Worm (Caenorhabditis elegans) whole organism, L3 larva: ENCODE data around the gene attf-5.

ENCODE experiments used
- ceh-9 ChIP-seq: sonication (generic microtip); optimal IDR thresholded peaks from 2 replicates; lab custom pipeline; 2018; ENCODE audit warnings: missing biosample characterization, missing genetic modification characterization
- elt-1 ChIP-seq: fragments of 150-350 bp; optimal IDR thresholded peaks from 2 replicates; lab custom pipeline; 2014; ENCODE audit warnings: missing biosample characterization, missing genetic modification characterization
- mdl-1 ChIP-seq: fragments of 150-350 bp; optimal IDR thresholded peaks from 2 replicates; lab custom pipeline; 2014; ENCODE audit warnings: missing biosample characterization, missing genetic modification characterization
- nhr-11 ChIP-seq: fragments of 150-350 bp; optimal IDR thresholded peaks from 2 replicates; lab custom pipeline; 2014; ENCODE audit warnings: missing biosample characterization, missing genetic modification characterization
- nhr-76 ChIP-seq: fragments of 150-350 bp; sonication (generic microtip); optimal IDR thresholded peaks from 5 replicates; lab custom pipeline; 2014; ENCODE audit warnings: missing biosample characterization, missing genetic modification characterization
- ztf-11 ChIP-seq: fragments of 150-350 bp; optimal IDR thresholded peaks from 2 replicates; lab custom pipeline; 2014; ENCODE audit warnings: missing biosample characterization, missing genetic modification characterization
- ztf-4 ChIP-seq: fragments of 150-350 bp; optimal IDR thresholded peaks from 2 replicates; lab custom pipeline; 2014; ENCODE audit warnings: missing biosample characterization, missing genetic modification characterization

DNA sequence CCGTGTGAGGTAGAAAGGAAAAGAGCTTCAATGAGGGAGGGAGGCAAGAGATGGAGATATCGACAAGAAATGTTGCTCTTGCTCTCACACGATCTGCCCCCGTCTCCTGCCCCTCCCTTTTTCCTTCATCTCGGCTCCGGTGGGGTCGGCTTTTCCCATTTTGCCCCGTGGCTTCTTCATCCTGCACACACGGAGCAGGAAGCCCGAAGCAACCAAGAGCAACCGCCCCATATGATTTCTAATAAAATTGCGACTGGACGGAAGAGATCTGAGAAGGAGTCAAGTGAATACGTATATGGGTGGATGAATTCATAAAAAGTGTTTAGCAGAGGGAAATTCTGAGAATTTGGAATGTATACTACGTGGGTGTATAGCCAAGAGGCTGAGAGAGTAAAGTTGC, 56.5 kb downstream of the attf-5 start:
- TF ChIP-seq mdl-1 = no peak
- TF ChIP-seq nhr-76 (tag; lab: Kevin White, UChicago) = no peak
- TF ChIP-seq nhr-11 (tag; lab: Kevin White, UChicago) = no peak
- no peak for TF ChIP-seq ztf-11 (tag; lab: Kevin White, UChicago)
- no peak for TF ChIP-seq ztf-4
- no peak for TF ChIP-seq ceh-9 (tag; lab: Kevin White, UChicago)
- TF ChIP-seq elt-1 (tag; lab: Kevin White, UChicago) = no peak
